Worm (Caenorhabditis elegans) whole organism, young adult: ENCODE data around the gene ZK380.2.

ENCODE experiments used
- ama-1 ChIP-seq, 3 experiments: fragments of 150-350 bp in 1 of 3; sonication (generic microtip) in 2 of 3; optimal IDR thresholded peaks; 2 replicates each; lab custom pipeline; 2014 to 2018; ENCODE audit warnings: missing biosample characterization in 2 of 3, missing genetic modification characterization in 2 of 3, missing genetic modification reagents in 2 of 3
- attf-6 ChIP-seq: fragments of 200-800 bp; sonication (Bioruptor generic); IDR thresholded peaks from 2 replicates; pipeline ENCODE4 v1.3.6; 2022; ENCODE audit warnings: missing genetic modification reagents, missing genetic modification characterization, missing compliant biosample characterization
- fkh-3 ChIP-seq: sonication (generic microtip); optimal IDR thresholded peaks from 2 replicates; lab custom pipeline; 2016; ENCODE audit warnings: mild to moderate bottlenecking, missing genetic modification characterization, missing compliant biosample characterization
- lin-26 ChIP-seq: fragments of 200-800 bp; sonication (Bioruptor generic); IDR thresholded peaks from 2 replicates; pipeline ENCODE4 v1.3.6; 2022; ENCODE audit warnings: missing genetic modification reagents, missing genetic modification characterization, missing compliant biosample characterization
- lin-40 ChIP-seq: sonication (generic microtip); optimal IDR thresholded peaks from 2 replicates; lab custom pipeline; 2016; ENCODE audit warnings: missing genetic modification characterization, mild to moderate bottlenecking, missing compliant biosample characterization, missing genotype, missing genetic modification reagents
- lsy-27 ChIP-seq: sonication (generic microtip); optimal IDR thresholded peaks from 2 replicates; lab custom pipeline; 2017; ENCODE audit warnings: missing genetic modification characterization, mild to moderate bottlenecking, missing compliant biosample characterization, antibody characterized with exemption, missing genotype, borderline replicate concordance; ENCODE audit not compliant: insufficient read depth
- nhr-80 ChIP-seq: sonication (generic microtip); optimal IDR thresholded peaks from 2 replicates; lab custom pipeline; 2016; ENCODE audit warnings: missing genetic modification characterization, missing compliant biosample characterization
- rpc-1 ChIP-seq, 2 experiments: fragments of 150-350 bp in 1 of 2; sonication (generic microtip) in 1 of 2; optimal IDR thresholded peaks; 2 replicates each; lab custom pipeline; 2014 to 2018; ENCODE audit warnings: missing biosample characterization in 1 of 2, missing genetic modification characterization in 1 of 2, missing genetic modification reagents in 1 of 2, missing genotype in 1 of 2
- sea-2 ChIP-seq: fragments of 200-800 bp; sonication (Bioruptor generic); IDR thresholded peaks from 2 replicates; pipeline ENCODE4 v1.3.6; 2022; ENCODE audit warnings: missing genetic modification characterization, missing compliant biosample characterization
- ztf-25 ChIP-seq: fragments of 200-800 bp; sonication (Bioruptor generic); IDR thresholded peaks from 2 replicates; pipeline ENCODE4 v1.3.6; 2022; ENCODE audit warnings: missing genetic modification reagents, missing genetic modification characterization, missing compliant biosample characterization
- ztf-28 ChIP-seq: fragments of 200-800 bp; sonication (Bioruptor generic); IDR thresholded peaks from 2 replicates; pipeline ENCODE4 v1.3.6; 2022; ENCODE audit warnings: missing genetic modification reagents, missing genetic modification characterization, missing compliant biosample characterization
- ztf-6 ChIP-seq: fragments of 200-800 bp; sonication (Bioruptor generic); IDR thresholded peaks from 2 replicates; pipeline ENCODE4 v1.3.6; 2022; ENCODE audit warnings: missing genetic modification reagents, missing genetic modification characterization, missing compliant biosample characterization

DNA sequence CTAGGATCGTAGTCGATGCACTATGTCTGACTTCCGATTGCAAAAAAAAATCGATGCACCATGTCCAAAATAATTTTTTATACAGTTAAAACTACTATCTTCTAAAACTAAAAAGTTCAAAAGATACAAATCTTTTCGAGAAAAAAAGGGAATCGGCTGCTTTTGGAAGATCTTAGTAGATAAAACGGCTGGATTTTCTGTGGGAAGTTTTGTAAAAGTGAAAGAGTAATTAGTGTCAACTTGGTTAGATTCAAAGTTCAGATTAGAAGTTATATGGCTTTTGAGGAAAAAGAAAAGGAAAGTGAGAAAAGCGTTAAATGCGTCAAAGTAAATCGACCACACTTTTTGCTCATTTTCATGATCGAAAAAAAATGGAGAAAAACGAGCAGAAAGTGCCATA, 44.2 kb upstream of the ZK380.2 start:
- TF ChIP-seq ztf-25, result no peak
- TF ChIP-seq sea-2, result no peak
- no peak for TF ChIP-seq lin-26 (GFP tag; lab: Robert Waterston, UW)
- no peak for TF ChIP-seq fkh-3 (tag; lab: Kevin White, UChicago)
- no peak for TF ChIP-seq lin-40 (tag; lab: Kevin White, UChicago)
- no peak for TF ChIP-seq ztf-28
- TF ChIP-seq nhr-80 (tag; lab: Kevin White, UChicago), result no peak
- TF ChIP-seq attf-6 (GFP tag; lab: Robert Waterston, UW), result no peak
- no peak for TF ChIP-seq rpc-1 (optimal IDR thresholded peaks at IDR 0.05; lab: Kevin White, UChicago)
- TF ChIP-seq rpc-1 (tag; optimal IDR thresholded peaks at IDR 0.05; lab: Kevin White, UChicago), result no peak
- TF ChIP-seq ztf-6 (GFP tag; lab: Robert Waterston, UW), result no peak
- no peak for TF ChIP-seq ama-1 (optimal IDR thresholded peaks at IDR 0.05; lab: Kevin White, UChicago)
- no peak for TF ChIP-seq ama-1 (GFP tag; optimal IDR thresholded peaks at IDR 0.05; lab: Kevin White, UChicago)
- no peak for TF ChIP-seq lsy-27
